Worm (Caenorhabditis elegans) whole organism, L3 larva: ENCODE measurements around the gene ldp-1.

ENCODE experiments used
- R02D3.7 ChIP-seq: fragments of 150-350 bp; optimal IDR thresholded peaks from 2 replicates; lab custom pipeline; 2014; ENCODE audit warnings: missing biosample characterization, missing genetic modification characterization
- ZK546.5 ChIP-seq: sonication (generic microtip); optimal IDR thresholded peaks from 2 replicates; lab custom pipeline; 2017; ENCODE audit warnings: missing biosample characterization, missing genetic modification characterization
- aly-2 ChIP-seq: fragments of 150-350 bp; optimal IDR thresholded peaks from 2 replicates; lab custom pipeline; 2014; ENCODE audit warnings: missing biosample characterization, missing genetic modification characterization
- ceh-28 ChIP-seq: fragments of 150-350 bp; optimal IDR thresholded peaks from 2 replicates; lab custom pipeline; 2014; ENCODE audit warnings: missing biosample characterization, missing genetic modification reagents, missing genetic modification characterization
- ceh-82 ChIP-seq: fragments of 150-350 bp; optimal IDR thresholded peaks from 2 replicates; lab custom pipeline; 2014; ENCODE audit warnings: missing biosample characterization, missing genetic modification characterization
- daf-12 ChIP-seq: fragments of 150-350 bp; optimal IDR thresholded peaks from 2 replicates; lab custom pipeline; 2014; ENCODE audit warnings: missing biosample characterization, missing genetic modification reagents, missing genetic modification characterization
- egl-27 ChIP-seq: sonication (generic microtip); optimal IDR thresholded peaks from 4 replicates; lab custom pipeline; 2017; ENCODE audit warnings: missing biosample characterization, missing genetic modification reagents, missing genetic modification characterization
- egl-5 ChIP-seq: fragments of 150-350 bp; optimal IDR thresholded peaks from 2 replicates; lab custom pipeline; 2017; ENCODE audit warnings: missing biosample characterization, missing genetic modification reagents, missing genetic modification characterization, inconsistent platforms
- elt-1 ChIP-seq: fragments of 150-350 bp; optimal IDR thresholded peaks from 2 replicates; lab custom pipeline; 2014; ENCODE audit warnings: missing biosample characterization, missing genetic modification characterization
- elt-3 ChIP-seq, 3 experiments: fragments of 150-350 bp in 1 of 3; sonication (generic microtip) in 2 of 3; optimal IDR thresholded peaks; 2 replicates in 2 of 3; 4 replicates in 1 of 3; lab custom pipeline; 2014 to 2017; ENCODE audit warnings: missing biosample characterization in 3 of 3, missing genetic modification characterization in 3 of 3
- eor-1 ChIP-seq, 2 experiments: fragments of 150-350 bp; optimal IDR thresholded peaks; 2 replicates each; lab custom pipeline; 2014 to 2018; ENCODE audit warnings: missing biosample characterization in 2 of 2, missing genetic modification characterization in 2 of 2
- fkh-2 ChIP-seq: fragments of 150-350 bp; optimal IDR thresholded peaks from 2 replicates; lab custom pipeline; 2014; ENCODE audit warnings: missing biosample characterization, missing genetic modification reagents, missing genetic modification characterization
- fos-1 ChIP-seq: fragments of 150-350 bp; optimal IDR thresholded peaks from 2 replicates; lab custom pipeline; 2014; ENCODE audit warnings: missing biosample characterization, missing genetic modification characterization
- hmg-11 ChIP-seq: sonication (generic microtip); optimal IDR thresholded peaks from 2 replicates; lab custom pipeline; 2016; ENCODE audit warnings: missing genetic modification characterization, missing compliant biosample characterization
- lin-15B ChIP-seq: fragments of 150-350 bp; optimal IDR thresholded peaks from 2 replicates; lab custom pipeline; 2014; ENCODE audit warnings: missing biosample characterization, missing genetic modification characterization
- lsy-12 ChIP-seq: sonication (generic microtip); optimal IDR thresholded peaks from 2 replicates; lab custom pipeline; 2016; ENCODE audit warnings: mild to moderate bottlenecking, missing genetic modification characterization, missing compliant biosample characterization
- mdl-1 ChIP-seq: fragments of 150-350 bp; optimal IDR thresholded peaks from 2 replicates; lab custom pipeline; 2014; ENCODE audit warnings: missing biosample characterization, missing genetic modification characterization
- mml-1 ChIP-seq: fragments of 150-350 bp; sonication (generic microtip); optimal IDR thresholded peaks from 3 replicates; lab custom pipeline; 2014; ENCODE audit warnings: missing biosample characterization, missing genetic modification characterization
- nfya-1 ChIP-seq: sonication (generic microtip); optimal IDR thresholded peaks from 2 replicates; lab custom pipeline; 2017; ENCODE audit warnings: missing genetic modification characterization, mild to moderate bottlenecking, missing compliant biosample characterization, antibody characterized with exemption, moderate library complexity; ENCODE audit not compliant: insufficient read depth
- nhr-11 ChIP-seq: fragments of 150-350 bp; optimal IDR thresholded peaks from 2 replicates; lab custom pipeline; 2014; ENCODE audit warnings: missing biosample characterization, missing genetic modification characterization
- nhr-12 ChIP-seq: fragments of 150-350 bp; optimal IDR thresholded peaks from 2 replicates; lab custom pipeline; 2014; ENCODE audit warnings: missing biosample characterization, missing genetic modification characterization
- nhr-23 ChIP-seq: fragments of 150-350 bp; optimal IDR thresholded peaks from 2 replicates; lab custom pipeline; 2014; ENCODE audit warnings: missing biosample characterization, missing genetic modification reagents, missing genetic modification characterization
- nhr-237 ChIP-seq: fragments of 150-350 bp; optimal IDR thresholded peaks from 2 replicates; lab custom pipeline; 2014; ENCODE audit warnings: missing biosample characterization, missing genetic modification characterization
- nhr-25 ChIP-seq: sonication (generic microtip); optimal IDR thresholded peaks from 2 replicates; lab custom pipeline; 2017; ENCODE audit warnings: missing biosample characterization, missing genetic modification characterization
- nhr-28 ChIP-seq: fragments of 150-350 bp; optimal IDR thresholded peaks from 2 replicates; lab custom pipeline; 2014; ENCODE audit warnings: missing biosample characterization, missing genetic modification characterization
- nhr-43 ChIP-seq: sonication (generic microtip); optimal IDR thresholded peaks from 2 replicates; lab custom pipeline; 2016; ENCODE audit warnings: mild to moderate bottlenecking, missing genetic modification characterization, missing compliant biosample characterization; ENCODE audit not compliant: poor library complexity, severe bottlenecking
- nhr-67 ChIP-seq: fragments of 150-350 bp; optimal IDR thresholded peaks from 2 replicates; lab custom pipeline; 2014; ENCODE audit warnings: missing biosample characterization, missing genetic modification characterization
- nhr-76 ChIP-seq: fragments of 150-350 bp; sonication (generic microtip); optimal IDR thresholded peaks from 5 replicates; lab custom pipeline; 2014; ENCODE audit warnings: missing biosample characterization, missing genetic modification characterization
- nhr-77 ChIP-seq: fragments of 150-350 bp; optimal IDR thresholded peaks from 2 replicates; lab custom pipeline; 2014; ENCODE audit warnings: missing biosample characterization, missing genetic modification characterization
- pqm-1 ChIP-seq: fragments of 150-350 bp; optimal IDR thresholded peaks from 2 replicates; lab custom pipeline; 2017; ENCODE audit warnings: missing biosample characterization, missing genetic modification characterization, inconsistent platforms
- sea-2 ChIP-seq: fragments of 150-350 bp; sonication (generic microtip); optimal IDR thresholded peaks from 4 replicates; lab custom pipeline; 2014; ENCODE audit warnings: missing biosample characterization, missing genetic modification reagents, missing genetic modification characterization
- skn-1 ChIP-seq: fragments of 150-350 bp; optimal IDR thresholded peaks from 2 replicates; lab custom pipeline; 2014; ENCODE audit warnings: missing biosample characterization, missing genetic modification characterization
- snpc-4 ChIP-seq: fragments of 150-350 bp; optimal IDR thresholded peaks from 2 replicates; lab custom pipeline; 2014; ENCODE audit warnings: missing biosample characterization, missing genetic modification characterization
- tbx-2 ChIP-seq: sonication (generic microtip); optimal IDR thresholded peaks from 2 replicates; lab custom pipeline; 2016; ENCODE audit warnings: mild to moderate bottlenecking, missing genetic modification characterization, missing compliant biosample characterization
- unc-39 ChIP-seq: sonication (generic microtip); optimal IDR thresholded peaks from 4 replicates; lab custom pipeline; 2017; ENCODE audit warnings: missing biosample characterization, missing genetic modification characterization
- unc-62 ChIP-seq: fragments of 150-350 bp; sonication (generic microtip); optimal IDR thresholded peaks from 4 replicates; lab custom pipeline; 2014; ENCODE audit warnings: missing biosample characterization, missing genetic modification reagents, missing genetic modification characterization

ldp-1 gene

ce11 chrV:2150876-2151275, 23.5 kb downstream of the ldp-1 start, which contains the start of gene C45H4.13:
Gene C45H4.13, minus strand, starts transcription at chrV:2150976.
- TF ChIP-seq nhr-11 (tag; lab: Kevin White, UChicago) (no peak), pqm-1 (tag; lab: Kevin White, UChicago) (no peak), sea-2 (GFP tag; lab: Kevin White, UChicago) (no peak), nhr-76 (tag; lab: Kevin White, UChicago) (no peak), hmg-11 (tag; lab: Kevin White, UChicago) (no peak), skn-1 (no peak), mml-1 (tag; lab: Kevin White, UChicago) (no peak), nhr-23 (tag; lab: Kevin White, UChicago) (no peak), fkh-2 (no peak), nhr-12 (tag; lab: Kevin White, UChicago) (no peak), egl-5 (no peak), nhr-25 (tag; lab: Kevin White, UChicago) (no peak), egl-27 (tag; lab: Kevin White, UChicago) (no peak)

ce11 chrV:2151458-2151857, 24.1 kb downstream of the ldp-1 start, which contains the start of gene srbc-24:
Gene srbc-24, plus strand, starts transcription at chrV:2151758.
- TF ChIP-seq ceh-28 (tag; lab: Kevin White, UChicago): no peak
- TF ChIP-seq elt-1: no peak
- no peak for TF ChIP-seq unc-39 (tag; lab: Kevin White, UChicago)
- no peak for TF ChIP-seq eor-1 (tag; optimal IDR thresholded peaks at IDR 0.05; lab: Kevin White, UChicago)
- TF ChIP-seq nhr-67 (tag; lab: Kevin White, UChicago): no peak
- no peak for TF ChIP-seq fkh-2
- no peak for TF ChIP-seq snpc-4 (tag; lab: Kevin White, UChicago)
- TF ChIP-seq nhr-28 (tag; lab: Kevin White, UChicago): no peak
- no peak for TF ChIP-seq nhr-237 (tag; lab: Kevin White, UChicago)
- TF ChIP-seq elt-3 (tag; optimal IDR thresholded peaks at IDR 0.05; lab: Kevin White, UChicago): no peak
- TF ChIP-seq tbx-2: no peak
- no peak for TF ChIP-seq skn-1
- TF ChIP-seq nhr-43: no peak
- TF ChIP-seq nfya-1: no peak
- TF ChIP-seq ZK546.5 (tag; lab: Kevin White, UChicago): no peak
- TF ChIP-seq mml-1 (tag; lab: Kevin White, UChicago): no peak

ce11 chrV:2153274-2153673, 25.9 kb downstream of the ldp-1 start, which contains the start of gene srbc-23:
Gene srbc-23, plus strand, starts transcription at chrV:2153574.
- TF ChIP-seq daf-12 (tag; lab: Kevin White, UChicago): no peak
- no peak for TF ChIP-seq nhr-25 (tag; lab: Kevin White, UChicago)
- TF ChIP-seq ceh-82 (tag; lab: Kevin White, UChicago): no peak
- no peak for TF ChIP-seq nhr-43
- no peak for TF ChIP-seq nhr-11 (tag; lab: Kevin White, UChicago)
- TF ChIP-seq fkh-2: no peak
- TF ChIP-seq fos-1: no peak
- TF ChIP-seq R02D3.7 (tag; lab: Kevin White, UChicago): no peak
- TF ChIP-seq mml-1 (tag; lab: Kevin White, UChicago): no peak
- TF ChIP-seq mdl-1 (tag; lab: Kevin White, UChicago): no peak
- no peak for TF ChIP-seq nhr-23 (tag; lab: Kevin White, UChicago)
- no peak for TF ChIP-seq nhr-77 (tag; lab: Kevin White, UChicago)
- TF ChIP-seq aly-2 (tag; lab: Kevin White, UChicago): no peak

- TF ChIP-seq nhr-12 (tag; lab: Kevin White, UChicago): no peak
These were observed 27.9 kb downstream of the ldp-1 start, which contains the start of gene srbc-21 for ce11 chrV:2155232-2155631. Gene srbc-21, plus strand, starts transcription at chrV:2155532.

- TF ChIP-seq ceh-28 (tag; lab: Kevin White, UChicago) (no peak), fkh-2 (no peak), elt-1 (no peak), lsy-12 (no peak), unc-62 (GFP tag; lab: Kevin White, UChicago) (no peak), nhr-11 (tag; lab: Kevin White, UChicago) (no peak), lin-15B (tag; lab: Kevin White, UChicago) (no peak), snpc-4 (tag; lab: Kevin White, UChicago) (no peak), nhr-43 (no peak), mml-1 (tag; lab: Kevin White, UChicago) (no peak), fos-1 (no peak), nhr-237 (tag; lab: Kevin White, UChicago) (no peak), nfya-1 (no peak), elt-3 (tag; optimal IDR thresholded peaks at IDR 0.05; lab: Kevin White, UChicago) (no peak)
These were observed 29.5 kb downstream of the ldp-1 start, which contains the start of gene srbc-22 for ce11 chrV:2156830-2157229. Gene srbc-22, plus strand, starts transcription at chrV:2157130.
